Fruit fly (Drosophila melanogaster) Kc167 (cell line): ENCODE results near the gene Sam-S.

Experiments
- Myc ChIP-seq: fragments of >200 bp; optimal IDR thresholded peaks from 2 replicates; lab custom pipeline; 2017; ENCODE audit warnings: missing external identifiers
- Sin3A ChIP-seq: fragments of >200 bp; optimal IDR thresholded peaks from 2 replicates; lab custom pipeline; 2018; ENCODE audit warnings: missing external identifiers
- h ChIP-seq: fragments of >200 bp; optimal IDR thresholded peaks from 3 replicates; lab custom pipeline; 2018; ENCODE audit warnings: missing external identifiers
- insv ChIP-seq: fragments of >200 bp; optimal IDR thresholded peaks from 3 replicates; lab custom pipeline; 2018; ENCODE audit warnings: missing external identifiers
- psq ChIP-seq: fragments of >200 bp; optimal IDR thresholded peaks from 2 replicates; lab custom pipeline; 2017; ENCODE audit warnings: missing external identifiers
- ttk ChIP-seq: sonication (Bioruptor generic); optimal IDR thresholded peaks from 2 replicates; lab custom pipeline; 2017; ENCODE audit warnings: missing external identifiers

Gene Sam-S

DNA sequence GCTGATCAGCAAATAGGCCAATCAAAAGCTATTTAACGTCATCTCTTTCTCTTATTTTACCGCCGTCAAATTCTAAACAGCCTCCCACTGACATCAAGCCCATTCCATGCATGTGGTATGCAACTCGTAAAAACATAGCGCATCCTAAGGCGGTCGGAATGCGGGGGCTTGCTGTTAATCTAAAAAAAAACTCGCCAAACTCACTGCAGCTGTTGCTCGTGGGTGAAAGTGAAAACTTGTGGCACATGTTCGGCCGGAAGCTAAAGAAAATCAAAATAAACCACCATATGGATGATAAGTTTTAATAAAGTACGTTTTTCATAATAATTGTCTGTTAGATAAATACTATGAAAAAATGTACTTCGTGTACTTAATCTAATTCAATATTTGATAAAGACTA is 12.6 kb upstream of the Sam-S start:
- TF ChIP-seq Myc (lab: Kevin White, UChicago) (no peak), h (no peak)

DNA sequence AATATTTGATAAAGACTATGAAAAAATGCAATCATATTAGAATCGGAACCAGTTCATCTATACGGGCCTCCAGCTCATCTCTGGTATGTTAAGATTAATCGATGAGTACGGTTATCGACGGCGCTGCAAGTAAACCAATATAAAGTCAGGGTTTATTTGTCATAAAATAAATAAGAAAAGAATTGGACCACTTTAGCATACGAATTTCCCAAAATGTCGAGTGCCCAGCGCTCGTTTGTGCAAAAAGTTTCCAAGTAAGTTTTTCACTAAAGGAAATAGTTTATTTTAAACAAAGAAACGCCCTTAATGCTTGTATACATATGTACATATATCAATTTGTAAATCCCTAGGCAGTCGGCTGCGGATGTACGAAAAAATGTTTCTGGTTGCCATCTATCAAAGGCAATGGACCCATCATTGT is 12.1 kb upstream of the Sam-S start, which contains the start of gene Zir:
Gene Zir, plus strand, starts transcription at position 101 of the 421 bp plus-strand sequence.
- TF ChIP-seq Myc (lab: Kevin White, UChicago) (no peak), Sin3A (lab: Kevin White, UChicago) (no peak), h (no peak), insv (no peak), ttk (lab: Kevin White, UChicago) (no peak), psq (no peak)

DNA sequence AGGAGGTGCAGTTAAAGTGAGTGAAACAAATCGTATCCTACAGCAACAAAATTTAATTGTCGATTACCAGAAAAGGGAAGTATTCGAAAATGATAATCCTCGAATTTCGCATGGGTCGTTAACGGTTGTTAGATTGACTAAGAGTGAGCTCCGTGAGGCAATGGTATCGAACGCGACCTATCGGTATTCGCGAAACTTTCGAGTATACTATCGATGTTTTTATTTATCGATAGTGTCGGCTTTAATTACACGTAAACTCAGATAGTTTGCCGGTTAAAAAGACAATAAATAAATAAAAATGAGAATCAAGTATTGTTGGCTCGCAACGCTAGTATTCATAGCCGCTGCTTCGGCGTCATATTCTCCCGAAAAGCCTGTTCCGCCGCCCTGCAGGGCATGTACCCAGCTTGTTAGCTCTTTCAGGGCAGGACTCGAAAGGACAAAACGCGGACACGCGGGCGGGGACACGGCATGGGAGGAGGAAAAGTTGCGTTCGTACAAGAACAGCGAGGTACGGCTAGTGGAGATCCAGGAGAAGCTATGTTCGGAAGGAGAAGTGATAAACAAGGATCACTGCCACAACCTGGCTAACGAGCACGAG is 4.4 kb upstream of the Sam-S start, which contains the start of gene Creld:
Gene Creld, plus strand, starts transcription at position 220 of the 601 bp plus-strand sequence.
- TF ChIP-seq ttk (lab: Kevin White, UChicago) = no peak
- TF ChIP-seq Sin3A (lab: Kevin White, UChicago) = no peak
- no peak for TF ChIP-seq Myc (lab: Kevin White, UChicago)
- no peak for TF ChIP-seq h

DNA sequence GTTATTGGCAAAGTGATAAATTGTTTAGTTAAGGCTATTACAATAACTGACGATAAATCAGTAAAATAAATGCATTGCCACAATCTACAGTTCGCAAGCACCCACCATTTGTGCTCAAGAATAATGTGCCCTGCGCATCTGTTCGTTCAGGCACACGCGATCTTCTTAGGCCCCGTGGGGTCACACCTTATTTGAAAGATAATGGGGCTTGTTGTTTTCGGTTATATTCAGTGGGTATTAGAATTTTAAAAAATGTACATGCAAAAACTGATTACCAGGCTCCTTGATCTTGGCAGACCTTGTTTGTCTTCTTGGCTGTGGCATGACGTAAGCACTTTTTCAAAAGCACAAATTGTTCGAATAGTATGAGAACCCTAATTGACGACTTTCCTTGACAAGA is 329 bp downstream of the Sam-S start:
- TF ChIP-seq ttk (lab: Kevin White, UChicago) (no peak), Sin3A (lab: Kevin White, UChicago) (no peak), Myc (lab: Kevin White, UChicago) (no peak), insv (no peak), psq (no peak), h (no peak)

DNA sequence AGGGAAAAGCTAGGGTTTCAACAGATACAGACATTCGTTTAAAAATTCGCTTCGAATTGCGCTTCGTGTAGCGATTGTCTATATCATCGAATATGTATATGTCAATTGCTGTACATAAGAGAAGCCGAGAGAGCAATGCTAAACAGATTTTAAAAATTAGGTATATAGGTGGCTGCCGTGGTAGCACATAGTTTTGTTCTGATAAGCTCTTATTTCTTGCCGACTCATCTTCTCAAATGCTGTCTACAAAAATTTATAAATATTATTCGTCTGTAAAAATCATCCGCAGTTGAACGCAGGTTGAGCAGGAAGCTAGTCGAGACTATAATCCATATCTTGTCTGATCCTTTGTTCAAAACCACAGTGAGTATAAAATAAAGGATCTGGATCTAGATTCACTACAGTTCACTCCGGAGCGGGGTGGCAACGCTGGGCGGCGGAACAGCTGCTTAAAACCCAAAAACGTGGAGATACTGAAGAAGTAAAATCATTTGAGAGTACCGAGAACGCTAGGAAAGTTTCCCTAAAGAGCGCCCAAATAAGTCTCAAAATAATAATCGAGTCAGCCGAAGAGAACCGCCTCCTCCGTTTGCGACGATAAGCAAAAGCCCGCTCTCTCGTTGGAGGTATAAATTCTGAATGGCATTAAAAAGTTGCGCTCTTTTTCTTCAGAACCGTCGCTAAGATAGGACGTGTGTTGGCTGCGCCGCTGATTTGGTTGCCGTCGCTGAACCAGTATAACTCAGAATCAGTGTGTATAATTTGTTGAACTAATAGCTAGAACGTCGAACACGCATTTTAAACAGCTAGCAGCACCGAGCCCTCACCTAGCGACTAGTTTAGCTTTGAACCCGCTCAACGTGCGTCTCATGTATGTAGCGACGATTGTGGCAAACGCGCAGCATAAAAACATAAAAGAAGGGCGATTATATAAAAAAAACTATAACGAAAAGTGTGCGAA is 1.1 kb downstream of the Sam-S start:
- no peak for TF ChIP-seq Sin3A (lab: Kevin White, UChicago)
- TF ChIP-seq insv = no peak
- no peak for TF ChIP-seq psq
- no peak for TF ChIP-seq ttk (lab: Kevin White, UChicago)

DNA sequence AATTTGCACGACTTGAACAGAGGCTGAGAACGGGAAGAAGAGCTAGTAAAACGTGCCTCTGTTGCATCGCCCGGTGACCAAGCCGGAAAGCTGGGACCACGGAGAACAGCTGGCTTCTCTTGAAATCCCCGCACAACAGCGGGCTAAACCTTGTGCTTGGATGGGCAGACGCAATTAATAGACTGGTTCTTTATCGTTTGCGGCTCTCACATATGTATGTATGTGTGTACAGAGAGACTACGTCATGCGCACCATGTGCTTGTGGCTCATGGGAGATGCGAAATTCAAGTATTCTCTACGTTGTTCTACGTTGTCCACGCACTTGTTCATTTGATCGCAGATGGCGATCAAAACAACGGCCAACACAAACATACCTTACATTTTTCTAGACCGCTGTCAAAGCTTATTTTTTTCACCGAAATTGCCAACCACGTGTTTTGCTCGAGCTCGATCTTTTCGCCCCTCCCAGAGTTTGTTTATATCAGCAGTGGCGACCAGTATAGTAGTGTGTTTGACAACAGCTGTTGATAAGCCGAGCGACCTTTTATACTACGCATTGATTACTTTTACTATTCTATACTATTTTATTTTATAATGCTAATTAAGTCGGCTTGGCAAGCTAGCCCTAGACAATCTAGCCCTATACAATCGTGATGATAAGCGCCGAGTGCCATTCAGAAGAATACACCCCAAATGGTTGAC is 2.5 kb downstream of the Sam-S start:
- no peak for TF ChIP-seq psq
- no peak for TF ChIP-seq Sin3A (lab: Kevin White, UChicago)
- no peak for TF ChIP-seq ttk (lab: Kevin White, UChicago)
- TF ChIP-seq Myc (lab: Kevin White, UChicago) = no peak
- no peak for TF ChIP-seq insv
- TF ChIP-seq h = no peak

DNA sequence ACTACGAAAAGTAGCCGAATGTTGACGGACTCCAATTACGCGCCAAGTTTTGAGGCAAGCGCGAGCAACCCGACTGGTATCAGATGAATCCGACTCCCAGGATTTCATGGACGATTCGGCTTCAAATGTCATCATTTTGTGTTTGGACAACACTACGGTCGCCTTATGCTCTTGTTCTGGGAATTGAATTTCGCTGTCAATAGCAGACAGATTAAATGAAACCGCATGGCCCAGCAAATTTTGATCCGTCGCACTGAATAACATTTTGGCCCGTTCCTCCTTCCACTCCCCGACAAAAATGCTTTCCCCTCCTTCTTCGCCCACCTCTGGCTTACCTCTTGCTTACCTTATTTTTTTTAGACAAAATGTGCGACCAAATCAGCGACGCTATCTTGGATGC is 3.3 kb downstream of the Sam-S start:
- TF ChIP-seq psq (no peak), Myc (lab: Kevin White, UChicago) (no peak), insv (no peak)

DNA sequence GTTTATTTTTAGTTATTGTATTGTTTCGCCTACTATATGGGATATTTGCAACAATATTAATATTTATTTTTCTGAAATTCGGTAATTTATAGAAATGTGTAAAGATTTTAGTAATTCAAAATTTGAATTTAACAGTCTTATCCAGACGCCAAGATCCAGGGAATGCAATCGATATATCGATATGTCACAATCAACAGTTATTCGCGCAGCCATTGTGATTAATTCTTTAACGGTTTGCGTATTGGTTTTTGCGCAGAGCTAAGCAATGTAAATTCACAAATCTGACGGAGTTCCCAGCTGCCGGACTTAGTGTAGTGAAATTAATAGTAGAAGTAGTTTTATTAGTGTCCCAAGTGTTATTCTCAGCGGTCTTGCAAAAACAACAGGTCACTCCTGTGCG is 7.7 kb downstream of the Sam-S start, which contains the start of gene ND-15:
Gene ND-15, plus strand, starts transcription at position 298 of the 400 bp plus-strand sequence.
- TF ChIP-seq psq = no peak
- TF ChIP-seq ttk (lab: Kevin White, UChicago) = no peak
- no peak for TF ChIP-seq Myc (lab: Kevin White, UChicago)
- TF ChIP-seq Sin3A (lab: Kevin White, UChicago) = no peak
- TF ChIP-seq insv = no peak
- TF ChIP-seq h = no peak

DNA sequence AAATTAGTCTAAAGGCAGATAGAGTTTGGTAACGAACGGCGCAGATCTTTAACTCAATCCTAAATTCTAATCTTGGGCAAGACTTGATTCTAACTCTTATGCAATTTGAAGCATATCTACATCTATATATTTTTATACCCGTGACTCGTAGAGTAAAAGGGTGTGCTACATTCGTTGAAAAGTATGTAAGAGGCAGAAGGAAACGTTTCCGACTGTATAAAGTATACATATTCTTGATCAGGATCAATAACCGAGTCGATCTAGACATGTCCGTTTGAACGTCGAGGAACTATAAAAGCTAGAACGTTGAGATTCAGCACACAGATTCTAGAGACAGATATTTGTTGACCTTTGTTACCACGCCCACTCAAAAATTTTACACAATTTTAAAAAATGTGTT is 9.7 kb downstream of the Sam-S start, which contains the start of gene CG13694:
Gene CG13694, minus strand, starts transcription at position 101 of the 400 bp plus-strand sequence.
- TF ChIP-seq ttk (lab: Kevin White, UChicago) (no peak), Myc (lab: Kevin White, UChicago) (no peak), h (no peak), insv (no peak)

DNA sequence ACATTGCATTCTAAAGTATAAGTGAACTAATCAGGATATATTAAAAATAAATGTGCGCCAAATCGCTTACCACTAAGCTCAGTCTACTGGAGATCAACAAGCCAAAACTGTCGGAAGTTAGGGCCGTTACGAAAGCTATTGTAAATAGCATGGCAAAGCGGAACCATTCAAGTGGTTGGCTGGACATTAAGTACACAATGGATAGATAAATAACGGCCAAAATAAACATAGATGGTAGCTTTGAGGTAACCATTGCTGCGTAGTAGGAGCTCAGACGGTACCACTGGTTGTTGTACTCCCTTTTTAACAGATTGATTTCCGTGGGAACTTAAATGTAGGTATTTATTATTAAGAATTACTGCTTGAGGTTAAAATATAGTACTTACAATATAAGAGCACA is 11.0 kb downstream of the Sam-S start:
- TF ChIP-seq Myc (lab: Kevin White, UChicago) (no peak), Sin3A (lab: Kevin White, UChicago) (no peak), ttk (lab: Kevin White, UChicago) (no peak), insv (no peak), h (no peak), psq (no peak)

DNA sequence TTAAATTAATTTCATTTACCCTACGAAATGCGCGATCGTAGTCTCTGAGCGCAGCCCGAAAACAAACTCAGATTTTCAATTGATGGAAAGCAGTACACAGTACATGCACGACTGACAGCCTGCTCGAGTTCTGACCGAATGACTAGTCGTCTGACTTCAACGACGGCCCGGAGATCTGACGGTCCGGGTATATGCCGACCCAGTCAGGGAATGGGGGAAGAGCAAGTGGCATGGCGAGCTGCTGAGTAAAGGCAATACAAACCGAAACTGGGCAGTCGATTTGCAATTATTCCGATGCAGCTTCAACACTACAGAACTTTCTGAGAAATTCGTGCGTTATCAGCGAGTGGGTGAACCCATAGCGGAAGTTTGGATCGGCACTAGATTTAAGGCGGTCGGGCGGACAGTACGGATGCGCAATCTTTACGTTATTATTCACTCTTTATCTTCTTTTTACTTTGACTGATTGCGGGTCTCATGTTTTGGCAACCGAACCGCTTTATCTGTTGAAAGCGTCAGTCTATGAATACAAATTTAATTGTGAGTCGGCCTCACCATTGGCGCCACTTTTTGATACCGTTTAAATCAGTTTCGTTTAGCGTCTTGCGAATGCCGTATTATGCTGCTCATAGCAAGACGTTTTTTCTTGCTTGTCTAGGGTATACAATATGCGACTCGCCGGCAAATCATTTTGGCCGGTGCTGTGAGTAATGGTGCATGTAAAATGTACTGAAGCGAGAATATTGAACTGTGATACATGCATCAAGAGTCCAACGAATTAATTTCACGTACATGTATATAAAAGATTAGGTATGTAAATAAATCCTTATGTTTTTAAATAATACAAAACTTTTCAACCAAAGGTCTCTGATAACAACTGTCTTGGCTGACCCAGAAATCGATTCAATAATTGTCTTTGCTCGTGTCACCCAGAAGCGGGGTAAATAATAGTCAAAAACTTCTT is 14.1 kb downstream of the Sam-S start:
- no peak for TF ChIP-seq Sin3A (lab: Kevin White, UChicago)
- no peak for TF ChIP-seq psq
- no peak for TF ChIP-seq h
- no peak for TF ChIP-seq insv
- no peak for TF ChIP-seq ttk (lab: Kevin White, UChicago)
- no peak for TF ChIP-seq Myc (lab: Kevin White, UChicago)
